Worm (Caenorhabditis elegans) whole organism, young adult: ENCODE data around the gene tsp-17.

Source experiments
- C06A6.2 ChIP-seq: fragments of 200-800 bp; sonication (Bioruptor generic); conservative IDR thresholded peaks from 2 replicates; pipeline ENCODE4 v1.3.6; 2022; ENCODE audit warnings: missing genetic modification characterization, missing compliant biosample characterization
- C17E4.6 ChIP-seq: fragments of 200-800 bp; sonication (Bioruptor generic); IDR thresholded peaks from 2 replicates; pipeline ENCODE4 v1.3.6; 2022; ENCODE audit warnings: missing genetic modification reagents, missing genetic modification characterization, missing compliant biosample characterization
- D2030.7 ChIP-seq: fragments of 200-800 bp; sonication (Bioruptor generic); IDR thresholded peaks from 2 replicates; pipeline ENCODE4 v1.3.6; 2022; ENCODE audit warnings: missing genetic modification reagents, missing genetic modification characterization, missing compliant biosample characterization
- F10E7.11 ChIP-seq: sonication (generic microtip); optimal IDR thresholded peaks from 2 replicates; lab custom pipeline; 2017; ENCODE audit warnings: mild to moderate bottlenecking, missing genetic modification characterization, moderate library complexity, missing compliant biosample characterization
- F37B4.10 ChIP-seq: fragments of 200-800 bp; sonication (Bioruptor generic); IDR thresholded peaks from 2 replicates; pipeline ENCODE4 v1.3.6; 2022; ENCODE audit warnings: missing genetic modification characterization, missing compliant biosample characterization
- F55B11.4 ChIP-seq: sonication (generic microtip); optimal IDR thresholded peaks from 2 replicates; lab custom pipeline; 2016; ENCODE audit warnings: missing compliant biosample characterization, missing genetic modification characterization, borderline replicate concordance; ENCODE audit not compliant: insufficient read depth
- Y53G8AR.9 ChIP-seq: fragments of 200-800 bp; sonication (Bioruptor generic); conservative IDR thresholded peaks from 2 replicates; pipeline ENCODE4 v1.3.6; 2022; ENCODE audit warnings: missing genetic modification reagents, missing genetic modification characterization, missing compliant biosample characterization
- Y56A3A.18 ChIP-seq: fragments of 200-800 bp; sonication (Bioruptor generic); IDR thresholded peaks from 2 replicates; pipeline ENCODE4 v1.3.6; 2022; ENCODE audit warnings: missing genetic modification reagents, missing genetic modification characterization, missing compliant biosample characterization
- ZK185.1 ChIP-seq: sonication (generic microtip); optimal IDR thresholded peaks from 2 replicates; lab custom pipeline; 2016; ENCODE audit warnings: mild to moderate bottlenecking, missing genetic modification characterization, missing compliant biosample characterization; ENCODE audit not compliant: poor library complexity, severe bottlenecking
- atf-7 ChIP-seq: sonication (generic microtip); optimal IDR thresholded peaks from 2 replicates; lab custom pipeline; 2017; ENCODE audit warnings: mild to moderate bottlenecking, missing genetic modification characterization, missing compliant biosample characterization
- bed-2 ChIP-seq: fragments of 200-800 bp; sonication (Bioruptor generic); IDR thresholded peaks from 2 replicates; pipeline ENCODE4 v1.3.6; 2022; ENCODE audit warnings: missing genetic modification reagents, missing genetic modification characterization, missing compliant biosample characterization
- ceh-100 ChIP-seq: fragments of 200-800 bp; sonication (Bioruptor generic); IDR thresholded peaks from 2 replicates; pipeline ENCODE4 v1.3.6; 2022; ENCODE audit warnings: missing genetic modification reagents, missing genetic modification characterization, missing compliant biosample characterization
- ceh-27 ChIP-seq: fragments of 200-800 bp; sonication (Bioruptor generic); optimal IDR thresholded peaks from 2 replicates; lab custom pipeline; 2018; ENCODE audit warnings: mild to moderate bottlenecking, missing genetic modification characterization, moderate library complexity, missing compliant biosample characterization
- ceh-79 ChIP-seq: sonication (generic microtip); optimal IDR thresholded peaks from 2 replicates; lab custom pipeline; 2017; ENCODE audit warnings: mild to moderate bottlenecking, missing genetic modification characterization, missing compliant biosample characterization
- die-1 ChIP-seq: sonication (generic microtip); optimal IDR thresholded peaks from 2 replicates; lab custom pipeline; 2016; ENCODE audit warnings: missing genotype, mild to moderate bottlenecking, missing genetic modification characterization, missing compliant biosample characterization
- dpff-1 ChIP-seq: sonication (generic microtip); optimal IDR thresholded peaks from 2 replicates; lab custom pipeline; 2017; ENCODE audit warnings: mild to moderate bottlenecking, missing genetic modification characterization, missing compliant biosample characterization
- dpl-1 ChIP-seq: fragments of 150-350 bp; optimal IDR thresholded peaks from 2 replicates; lab custom pipeline; 2014; ENCODE audit warnings: missing biosample characterization, missing genetic modification reagents, missing genetic modification characterization
- egl-44 ChIP-seq: fragments of 200-800 bp; sonication (Bioruptor generic); IDR thresholded peaks from 2 replicates; pipeline ENCODE4 v1.3.6; 2022; ENCODE audit warnings: missing genetic modification reagents, missing genetic modification characterization, missing compliant biosample characterization
- egrh-3 ChIP-seq: fragments of 200-800 bp; sonication (Bioruptor generic); IDR thresholded peaks from 2 replicates; pipeline ENCODE4 v1.3.6; 2022; ENCODE audit warnings: missing genetic modification reagents, missing genetic modification characterization, missing compliant biosample characterization
- ets-4 ChIP-seq: fragments of 200-800 bp; sonication (Bioruptor generic); optimal IDR thresholded peaks from 2 replicates; lab custom pipeline; 2018; ENCODE audit warnings: mild to moderate bottlenecking, missing genetic modification characterization, missing compliant biosample characterization
- fkh-3 ChIP-seq: sonication (generic microtip); optimal IDR thresholded peaks from 2 replicates; lab custom pipeline; 2016; ENCODE audit warnings: mild to moderate bottlenecking, missing genetic modification characterization, missing compliant biosample characterization
- gei-17 ChIP-seq: fragments of 200-800 bp; sonication (Bioruptor generic); optimal IDR thresholded peaks from 2 replicates; lab custom pipeline; 2018; ENCODE audit warnings: mild to moderate bottlenecking, missing genetic modification characterization, missing compliant biosample characterization
- hlh-12 ChIP-seq: sonication (generic microtip); optimal IDR thresholded peaks from 2 replicates; lab custom pipeline; 2016; ENCODE audit warnings: missing genetic modification characterization, missing compliant biosample characterization
- lin-26 ChIP-seq: fragments of 200-800 bp; sonication (Bioruptor generic); IDR thresholded peaks from 2 replicates; pipeline ENCODE4 v1.3.6; 2022; ENCODE audit warnings: missing genetic modification reagents, missing genetic modification characterization, missing compliant biosample characterization
- madf-3 ChIP-seq: fragments of 200-800 bp; sonication (Bioruptor generic); IDR thresholded peaks from 2 replicates; pipeline ENCODE4 v1.3.6; 2022; ENCODE audit warnings: missing genetic modification reagents, missing genetic modification characterization, missing compliant biosample characterization
- madf-6 ChIP-seq: fragments of 200-800 bp; sonication (Bioruptor generic); IDR thresholded peaks from 2 replicates; pipeline ENCODE4 v1.3.6; 2022; ENCODE audit warnings: missing genetic modification reagents, missing genetic modification characterization, missing compliant biosample characterization
- pbrm-1 ChIP-seq: fragments of 200-800 bp; sonication (Bioruptor generic); IDR thresholded peaks from 2 replicates; pipeline ENCODE4 v1.3.6; 2022; ENCODE audit warnings: missing genetic modification reagents, missing genetic modification characterization, missing compliant biosample characterization
- rcor-1 ChIP-seq: fragments of 200-800 bp; sonication (Bioruptor generic); IDR thresholded peaks from 2 replicates; pipeline ENCODE4 v1.3.6; 2022; ENCODE audit warnings: missing genetic modification reagents, missing genetic modification characterization, missing compliant biosample characterization
- repo-1 ChIP-seq: sonication (generic microtip); optimal IDR thresholded peaks from 2 replicates; lab custom pipeline; 2017; ENCODE audit warnings: mild to moderate bottlenecking, missing genetic modification characterization, missing compliant biosample characterization
- rpc-1 ChIP-seq, 2 experiments: fragments of 150-350 bp in 1 of 2; sonication (generic microtip) in 1 of 2; optimal IDR thresholded peaks; 2 replicates each; lab custom pipeline; 2014 to 2018; ENCODE audit warnings: missing biosample characterization in 1 of 2, missing genetic modification characterization in 1 of 2, missing genetic modification reagents in 1 of 2, missing genotype in 1 of 2
- somi-1 ChIP-seq: fragments of 200-800 bp; sonication (Bioruptor generic); optimal IDR thresholded peaks from 2 replicates; lab custom pipeline; 2018; ENCODE audit warnings: mild to moderate bottlenecking, missing genetic modification characterization, missing compliant biosample characterization
- xnd-1 ChIP-seq: sonication (generic microtip); optimal IDR thresholded peaks from 2 replicates; lab custom pipeline; 2016; ENCODE audit warnings: missing genotype, missing genetic modification reagents, missing genetic modification characterization, missing compliant biosample characterization
- ztf-25 ChIP-seq: fragments of 200-800 bp; sonication (Bioruptor generic); IDR thresholded peaks from 2 replicates; pipeline ENCODE4 v1.3.6; 2022; ENCODE audit warnings: missing genetic modification reagents, missing genetic modification characterization, missing compliant biosample characterization
- ztf-28 ChIP-seq: fragments of 200-800 bp; sonication (Bioruptor generic); IDR thresholded peaks from 2 replicates; pipeline ENCODE4 v1.3.6; 2022; ENCODE audit warnings: missing genetic modification reagents, missing genetic modification characterization, missing compliant biosample characterization
- ztf-3 ChIP-seq: fragments of 200-800 bp; sonication (Bioruptor generic); optimal IDR thresholded peaks from 2 replicates; lab custom pipeline; 2018; ENCODE audit warnings: mild to moderate bottlenecking, missing genetic modification characterization, missing compliant biosample characterization

tsp-17 gene

DNA sequence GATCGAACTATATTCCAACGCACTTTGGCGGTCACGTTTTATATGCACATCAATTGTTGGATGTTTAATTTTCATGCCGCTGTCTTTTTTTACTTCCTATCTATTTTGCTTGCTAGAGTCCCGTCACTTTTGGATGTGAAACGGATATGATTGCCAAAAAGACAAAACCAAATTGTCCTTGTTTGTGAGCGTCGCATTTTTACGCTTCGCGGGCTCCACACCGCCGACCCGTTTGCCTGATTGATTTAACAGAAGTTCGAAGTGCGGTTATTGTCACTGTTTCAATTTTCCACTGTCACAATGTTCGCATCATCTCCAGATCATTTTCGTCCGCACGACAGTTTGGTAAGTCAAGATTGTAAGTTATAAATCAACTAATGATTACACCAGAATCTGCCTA is 33.8 kb downstream of the tsp-17 start, which contains the start of gene C01C4.2:
Gene C01C4.2, plus strand, starts transcription at position 301 of the 400 bp plus-strand sequence.
- TF ChIP-seq rcor-1 (GFP tag; lab: Robert Waterston, UW), result no peak
- no peak for TF ChIP-seq repo-1
- TF ChIP-seq C17E4.6 (GFP tag; lab: Robert Waterston, UW), result no peak
- no peak for TF ChIP-seq Y56A3A.18 (GFP tag; lab: Robert Waterston, UW)
- TF ChIP-seq ztf-28 (GFP tag; lab: Robert Waterston, UW), result no peak

ce11 chrX:3715835-3716234 is 34.9 kb downstream of the tsp-17 start:
- no peak for TF ChIP-seq hlh-12 (tag; lab: Kevin White, UChicago)
- TF ChIP-seq atf-7, result no peak
- TF ChIP-seq F10E7.11 (tag; lab: Kevin White, UChicago), result no peak
- no peak for TF ChIP-seq ZK185.1 (tag; lab: Kevin White, UChicago)
- no peak for TF ChIP-seq ztf-3
- TF ChIP-seq egrh-3 (GFP tag; lab: Robert Waterston, UW), result no peak
- no peak for TF ChIP-seq C06A6.2
- TF ChIP-seq Y53G8AR.9 (GFP tag; lab: Robert Waterston, UW), result no peak
- no peak for TF ChIP-seq F55B11.4 (tag; lab: Kevin White, UChicago)
- no peak for TF ChIP-seq bed-2 (GFP tag; lab: Robert Waterston, UW)
- TF ChIP-seq F37B4.10 (GFP tag; lab: Robert Waterston, UW), result no peak
- no peak for TF ChIP-seq somi-1 (GFP tag; lab: Kevin White, UChicago)
- TF ChIP-seq fkh-3 (tag; lab: Kevin White, UChicago), result no peak
- TF ChIP-seq ets-4, result no peak
- no peak for TF ChIP-seq ceh-79
- no peak for TF ChIP-seq xnd-1
- TF ChIP-seq, all 124 proteins: peak for 0

- TF ChIP-seq D2030.7 (GFP tag; lab: Robert Waterston, UW) (peak; percentile 25; the same call in 1 of the 2 replicates), lin-26 (peak; percentile 42; the same call in 1 of the 2 replicates), pbrm-1 (GFP tag; lab: Robert Waterston, UW) (0 out of 2 replicates have a peak, but pooled peaks have one; percentile 13), ztf-25 (peak; percentile 74; the same call in 1 of the 2 replicates), egl-44 (peak; percentile 56; the same call in 1 of the 2 replicates), Y56A3A.18 (GFP tag; lab: Robert Waterston, UW) (0 out of 2 replicates have a peak, but pooled peaks have one; percentile 17), rcor-1 (GFP tag; lab: Robert Waterston, UW) (0 out of 2 replicates have a peak, but pooled peaks have one; percentile 12)
Measured at ce11 chrX:3722567-3722966, 41.6 kb downstream of the tsp-17 start.

ce11 chrX:3725437-3725836 is 44.5 kb downstream of the tsp-17 start:
- TF ChIP-seq dpff-1 (no peak), madf-6 (GFP tag; lab: Robert Waterston, UW) (no peak), ceh-27 (GFP tag; lab: Kevin White, UChicago) (no peak), ceh-100 (GFP tag; lab: Robert Waterston, UW) (no peak), dpl-1 (GFP tag; lab: Kevin White, UChicago) (no peak), rpc-1 (optimal IDR thresholded peaks at IDR 0.05; lab: Kevin White, UChicago) (no peak), rpc-1 (tag; optimal IDR thresholded peaks at IDR 0.05; lab: Kevin White, UChicago) (no peak), die-1 (no peak), madf-3 (GFP tag; lab: Robert Waterston, UW) (no peak), somi-1 (GFP tag; lab: Kevin White, UChicago) (no peak), gei-17 (GFP tag; lab: Kevin White, UChicago) (no peak)
